Fruit fly (Drosophila melanogaster) whole organism, adult: ENCODE data around the gene Shc.
A peak's percentile ranks its signal among the peaks of the same experiment; 100 is the strongest.

Experiments
- CG7045 ChIP-seq: fragments of 200-800 bp; sonication (Bioruptor generic); optimal IDR thresholded peaks from 2 replicates; lab custom pipeline; 2017; ENCODE audit warnings: missing biosample characterization, mild to moderate bottlenecking, missing genetic modification characterization
- CG7101 ChIP-seq: fragments of 200-800 bp; sonication (Bioruptor generic); optimal IDR thresholded peaks from 2 replicates; lab custom pipeline; 2018; ENCODE audit warnings: missing biosample characterization, mild to moderate bottlenecking, missing genetic modification characterization, moderate library complexity
- Crg-1 ChIP-seq: fragments of 200-800 bp; sonication (Bioruptor generic); optimal IDR thresholded peaks from 2 replicates; lab custom pipeline; 2016; ENCODE audit warnings: missing biosample characterization, missing genetic modification characterization
- cic ChIP-seq: fragments of 200-800 bp; sonication (Bioruptor generic); optimal IDR thresholded peaks from 2 replicates; lab custom pipeline; 2017; ENCODE audit warnings: missing biosample characterization, mild to moderate bottlenecking, missing genetic modification characterization, moderate library complexity
- cnc ChIP-seq, 2 experiments: fragments of >200 bp; optimal IDR thresholded peaks; 2 replicates each; lab custom pipeline; 2017
- kay ChIP-seq: fragments of 200-800 bp; sonication (Bioruptor generic); peaks from one replicate; lab custom pipeline; 2016; ENCODE audit warnings: missing biosample characterization, missing genetic modification characterization, borderline replicate concordance
- pad ChIP-seq: fragments of 200-800 bp; sonication (Bioruptor generic); optimal IDR thresholded peaks from 3 replicates; lab custom pipeline; 2017; ENCODE audit warnings: missing biosample characterization, missing genetic modification characterization, mild to moderate bottlenecking, moderate library complexity, missing genetic modification reagents
- tj ChIP-seq: fragments of 200-800 bp; sonication (Bioruptor generic); optimal IDR thresholded peaks from 3 replicates; lab custom pipeline; 2017; ENCODE audit warnings: missing biosample characterization, mild to moderate bottlenecking, missing genetic modification characterization, moderate library complexity

DNA sequence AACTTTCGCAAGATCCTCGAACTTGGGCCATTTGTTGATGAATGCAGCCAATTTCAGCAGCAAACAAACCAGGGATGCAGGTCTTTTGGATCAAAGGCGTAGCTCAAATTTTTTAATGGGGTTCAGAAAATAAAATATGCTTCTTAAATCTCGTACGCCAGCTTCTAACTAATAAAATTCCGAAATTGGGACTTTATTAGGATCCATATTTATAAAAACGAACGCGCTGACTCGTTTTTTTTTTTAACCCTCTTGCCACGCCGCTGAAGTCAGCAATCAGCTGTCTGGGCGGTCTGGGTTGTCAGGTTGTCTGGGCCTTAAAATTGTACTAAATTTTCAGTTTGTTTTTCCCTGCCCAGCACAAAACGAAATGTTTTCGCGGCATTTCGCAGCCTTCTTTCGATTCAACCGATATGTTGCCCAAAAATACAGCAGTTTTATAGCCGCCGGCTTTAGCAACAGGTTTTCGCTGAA, 30.8 kb downstream of the Shc start, which contains the start of gene CG3437:
- TF ChIP-seq tj (GFP tag; lab: Kevin White, UChicago) (peak; percentile 93), cic (peak; percentile 92), CG7045 (GFP tag; lab: Kevin White, UChicago) (peak; percentile 99), pad (peak; percentile 95), CG7101 (tag; lab: Kevin White, UChicago) (peak; percentile 99), cnc (optimal IDR thresholded peaks at IDR 0.05; lab: Kevin White, UChicago) (no peak), Crg-1 (GFP tag; lab: Kevin White, UChicago) (peak; percentile 99), kay (GFP tag; lab: Kevin White, UChicago) (no peak)
